Fruit fly (Drosophila melanogaster) whole organism, embryonic: ENCODE measurements around the gene CG10301.

Experiments used
- Atf-2 ChIP-seq: fragments of 200-800 bp; sonication (Bioruptor generic); optimal IDR thresholded peaks from 2 replicates; lab custom pipeline; 2016; ENCODE audit warnings: missing biosample characterization, missing genetic modification characterization
- CG11247 ChIP-seq: fragments of 200-800 bp; sonication (Bioruptor generic); IDR thresholded peaks from 2 replicates; pipeline ENCODE4 v1.3.6; 2022; ENCODE audit warnings: missing biosample characterization, missing genetic modification characterization
- CG13775 ChIP-seq: fragments of 200-800 bp; sonication (Bioruptor generic); optimal IDR thresholded peaks from 3 replicates; lab custom pipeline; 2017; ENCODE audit warnings: missing biosample characterization, mild to moderate bottlenecking, missing genetic modification characterization
- CG15514 ChIP-seq: fragments of 200-800 bp; sonication (Bioruptor generic); optimal IDR thresholded peaks from 3 replicates; lab custom pipeline; 2017; ENCODE audit warnings: missing biosample characterization, missing genetic modification characterization, mild to moderate bottlenecking, moderate library complexity, missing genetic modification reagents
- CG16815 ChIP-seq: fragments of 200-800 bp; sonication (Bioruptor generic); optimal IDR thresholded peaks from 3 replicates; lab custom pipeline; 2017; ENCODE audit warnings: missing biosample characterization, mild to moderate bottlenecking, missing genetic modification characterization
- CG17829 ChIP-seq: fragments of 200-800 bp; optimal IDR thresholded peaks from 2 replicates; lab custom pipeline; 2019; ENCODE audit warnings: missing biosample characterization, mild to moderate bottlenecking, missing genetic modification characterization, moderate library complexity
- CG1832 ChIP-seq: fragments of 200-800 bp; sonication (Bioruptor generic); optimal IDR thresholded peaks from 2 replicates; lab custom pipeline; 2017; ENCODE audit warnings: missing biosample characterization, mild to moderate bottlenecking, missing genetic modification characterization, inconsistent platforms
- CG2678 ChIP-seq: fragments of 200-800 bp; sonication (Bioruptor generic); optimal IDR thresholded peaks from 3 replicates; lab custom pipeline; 2019; ENCODE audit warnings: missing biosample characterization, mild to moderate bottlenecking, missing genetic modification characterization, moderate library complexity
- CG2712 ChIP-seq: fragments of 200-800 bp; optimal IDR thresholded peaks from 3 replicates; lab custom pipeline; 2019; ENCODE audit warnings: missing biosample characterization, mild to moderate bottlenecking, missing genetic modification characterization, moderate library complexity
- CG31388 ChIP-seq: fragments of 200-800 bp; sonication (Bioruptor generic); optimal IDR thresholded peaks from 2 replicates; lab custom pipeline; 2016; ENCODE audit warnings: missing biosample characterization, missing genetic modification characterization
- CG3726 ChIP-seq: fragments of 200-800 bp; sonication (Bioruptor generic); IDR thresholded peaks from 3 replicates; pipeline ENCODE4, ENCODE4 v1.3.6; 2022; ENCODE audit warnings: missing biosample characterization, missing genetic modification characterization
- CG4328 ChIP-seq: fragments of 200-800 bp; sonication (Bioruptor generic); optimal IDR thresholded peaks from 3 replicates; lab custom pipeline; 2017; ENCODE audit warnings: missing biosample characterization, missing genetic modification reagents, missing genetic modification characterization
- CG4404 ChIP-seq: fragments of 200-800 bp; sonication (Bioruptor generic); IDR thresholded peaks from 2 replicates; pipeline ENCODE4 v1.3.6; 2022; ENCODE audit warnings: missing biosample characterization, missing genetic modification characterization
- CG4617 ChIP-seq: fragments of 200-800 bp; sonication (Bioruptor generic); optimal IDR thresholded peaks from 3 replicates; lab custom pipeline; 2016; ENCODE audit warnings: missing biosample characterization, missing genetic modification characterization, borderline replicate concordance
- CG4707 ChIP-seq: fragments of 200-800 bp; sonication (Bioruptor generic); optimal IDR thresholded peaks from 2 replicates; lab custom pipeline; 2018; ENCODE audit warnings: missing biosample characterization, mild to moderate bottlenecking, missing genetic modification characterization, moderate library complexity
- CG5245 ChIP-seq: fragments of 200-800 bp; sonication (Bioruptor generic); optimal IDR thresholded peaks from 3 replicates; lab custom pipeline; 2016; ENCODE audit warnings: missing biosample characterization, missing genetic modification characterization
- CG6272 ChIP-seq: fragments of 200-800 bp; sonication (Bioruptor generic); IDR thresholded peaks from 2 replicates; pipeline ENCODE4 v1.3.6; 2022; ENCODE audit warnings: missing biosample characterization, missing genetic modification characterization
- CG6813 ChIP-seq: fragments of 200-800 bp; sonication (Bioruptor generic); optimal IDR thresholded peaks from 2 replicates; lab custom pipeline; 2017; ENCODE audit warnings: missing biosample characterization, missing genetic modification characterization, mild to moderate bottlenecking, moderate library complexity, missing genetic modification reagents
- CG9609 ChIP-seq: fragments of 200-800 bp; sonication (Bioruptor generic); optimal IDR thresholded peaks from 3 replicates; lab custom pipeline; 2016; ENCODE audit warnings: missing biosample characterization, missing genetic modification characterization
- CG9876 ChIP-seq: fragments of 200-800 bp; sonication (Bioruptor generic); optimal IDR thresholded peaks from 2 replicates; lab custom pipeline; 2016; ENCODE audit warnings: missing biosample characterization, missing genetic modification characterization
- Dbx ChIP-seq: fragments of 200-800 bp; sonication (Bioruptor generic); IDR thresholded peaks from 3 replicates; pipeline ENCODE4 v1.3.6; 2022; ENCODE audit warnings: missing biosample characterization, missing genetic modification characterization
- Dip3 ChIP-seq: fragments of 200-800 bp; sonication (Bioruptor generic); optimal IDR thresholded peaks from 3 replicates; lab custom pipeline; 2016; ENCODE audit warnings: missing biosample characterization, missing genetic modification characterization
- Eip74EF ChIP-seq, 2 experiments: fragments of 200-800 bp in 1 of 2; fragments of >200 bp in 1 of 2; sonication (Bioruptor generic) in 1 of 2; optimal IDR thresholded peaks; 2 replicates each; lab custom pipeline; 2017 to 2019; ENCODE audit warnings: missing biosample characterization in 2 of 2, missing genetic modification characterization in 2 of 2, mild to moderate bottlenecking in 1 of 2, moderate library complexity in 1 of 2
- HLH4C ChIP-seq: fragments of 200-800 bp; sonication (Bioruptor generic); IDR thresholded peaks from 3 replicates; pipeline ENCODE4 v1.3.6; 2022; ENCODE audit warnings: missing biosample characterization, missing genetic modification characterization; ENCODE audit not compliant: partially characterized antibody
- Lpt ChIP-seq: fragments of >200 bp; optimal IDR thresholded peaks from 2 replicates; lab custom pipeline; 2018; ENCODE audit warnings: missing biosample characterization, missing genetic modification characterization
- Mes4 ChIP-seq: fragments of 200-800 bp; sonication (Bioruptor generic); optimal IDR thresholded peaks from 2 replicates; lab custom pipeline; 2016; ENCODE audit warnings: missing biosample characterization, missing genetic modification characterization
- Neu2 ChIP-seq: fragments of 200-800 bp; sonication (Bioruptor generic); optimal IDR thresholded peaks from 3 replicates; lab custom pipeline; 2016; ENCODE audit warnings: missing biosample characterization, missing genetic modification characterization, borderline replicate concordance
- Nf-YC ChIP-seq: fragments of 200-800 bp; optimal IDR thresholded peaks from 3 replicates; lab custom pipeline; 2019; ENCODE audit warnings: missing biosample characterization, mild to moderate bottlenecking, missing genetic modification characterization, moderate library complexity
- Opbp ChIP-seq: fragments of 200-800 bp; sonication (Bioruptor generic); IDR thresholded peaks from 3 replicates; pipeline ENCODE4 v1.3.6; 2022; ENCODE audit warnings: missing biosample characterization, missing genetic modification characterization; ENCODE audit not compliant: partially characterized antibody
- Optix ChIP-seq: fragments of 200-800 bp; sonication (Bioruptor generic); IDR thresholded peaks from 3 replicates; pipeline ENCODE4 v1.3.6; 2022; ENCODE audit warnings: missing biosample characterization, missing genetic modification characterization
- PHDP ChIP-seq: fragments of 200-800 bp; sonication (Bioruptor generic); optimal IDR thresholded peaks from 3 replicates; lab custom pipeline; 2018; ENCODE audit warnings: missing biosample characterization, mild to moderate bottlenecking, missing genetic modification characterization, moderate library complexity
- Six4 ChIP-seq: fragments of 200-800 bp; sonication (Bioruptor generic); optimal IDR thresholded peaks from 2 replicates; lab custom pipeline; 2016; ENCODE audit warnings: missing biosample characterization, missing genetic modification characterization
- Vsx1 ChIP-seq: fragments of 200-800 bp; sonication (Bioruptor generic); optimal IDR thresholded peaks from 2 replicates; lab custom pipeline; 2017; ENCODE audit warnings: missing biosample characterization, mild to moderate bottlenecking, missing genetic modification characterization, missing genetic modification reagents
- cas ChIP-seq: fragments of 200-800 bp; sonication (Bioruptor generic); IDR thresholded peaks from 2 replicates; pipeline ENCODE4 v1.3.6; 2022; ENCODE audit warnings: missing biosample characterization, missing genetic modification characterization
- chm ChIP-seq: fragments of 200-800 bp; sonication (Bioruptor generic); IDR thresholded peaks from 2 replicates; pipeline ENCODE4 v1.3.6; 2022; ENCODE audit warnings: missing biosample characterization, missing genetic modification characterization
- dmrt99B ChIP-seq: fragments of 200-800 bp; sonication (Bioruptor generic); optimal IDR thresholded peaks from 2 replicates; lab custom pipeline; 2018; ENCODE audit warnings: missing biosample characterization, mild to moderate bottlenecking, missing genetic modification characterization, moderate library complexity
- eyg ChIP-seq: fragments of 200-800 bp; sonication (Bioruptor generic); optimal IDR thresholded peaks from 3 replicates; lab custom pipeline; 2016; ENCODE audit warnings: missing biosample characterization, missing genetic modification characterization
- ftz-f1 ChIP-seq: fragments of 200-800 bp; sonication (Bioruptor generic); optimal IDR thresholded peaks from 2 replicates; lab custom pipeline; 2016; ENCODE audit warnings: missing biosample characterization, missing genetic modification characterization
- gsb-n ChIP-seq: fragments of 200-800 bp; sonication (Bioruptor generic); optimal IDR thresholded peaks from 3 replicates; lab custom pipeline; 2018; ENCODE audit warnings: missing biosample characterization, mild to moderate bottlenecking, missing genetic modification characterization
- hth ChIP-seq: fragments of >200 bp; optimal IDR thresholded peaks from 2 replicates; lab custom pipeline; 2017; ENCODE audit warnings: inconsistent platforms
- lab ChIP-seq: fragments of 200-800 bp; sonication (Bioruptor generic); optimal IDR thresholded peaks from 3 replicates; lab custom pipeline; 2017; ENCODE audit warnings: missing biosample characterization, missing genetic modification characterization, mild to moderate bottlenecking, moderate library complexity, missing genetic modification reagents
- lov ChIP-seq, 2 experiments: fragments of 200-800 bp in 1 of 2; fragments of >200 bp in 1 of 2; sonication (Bioruptor generic) in 1 of 2; IDR thresholded peaks in 1 of 2; optimal IDR thresholded peaks in 1 of 2; 2 replicates in 1 of 2; 3 replicates in 1 of 2; pipeline versions ENCODE4 v1.3.6 to Lab custom; 2017 to 2022; ENCODE audit warnings: missing biosample characterization in 1 of 2, missing genetic modification characterization in 1 of 2
- pnt ChIP-seq: fragments of 200-800 bp; sonication (Bioruptor generic); optimal IDR thresholded peaks from 3 replicates; lab custom pipeline; 2016; ENCODE audit warnings: missing biosample characterization, missing genetic modification characterization
- sob ChIP-seq: fragments of 200-800 bp; sonication (Bioruptor generic); IDR thresholded peaks from 2 replicates; pipeline ENCODE4 v1.3.6; 2022; ENCODE audit warnings: missing biosample characterization, missing genetic modification characterization
- ssp ChIP-seq: fragments of 200-800 bp; sonication (Bioruptor generic); IDR thresholded peaks from 2 replicates; pipeline ENCODE4 v1.3.6; 2022; ENCODE audit warnings: missing biosample characterization, missing genetic modification characterization
- tll ChIP-seq, 2 experiments: fragments of 200-800 bp in 1 of 2; fragments of >200 bp in 1 of 2; sonication (Bioruptor generic) in 1 of 2; optimal IDR thresholded peaks; 2 replicates each; lab custom pipeline; 2017 to 2019; ENCODE audit warnings: missing biosample characterization in 2 of 2, missing genetic modification characterization in 2 of 2, mild to moderate bottlenecking in 1 of 2, moderate library complexity in 1 of 2
- z ChIP-seq: fragments of 200-800 bp; sonication (Bioruptor generic); IDR thresholded peaks from 3 replicates; pipeline ENCODE4 v1.3.6; 2022; ENCODE audit warnings: missing biosample characterization, missing genetic modification characterization
- zen2 ChIP-seq: fragments of 200-800 bp; sonication (Bioruptor generic); IDR thresholded peaks from 3 replicates; pipeline ENCODE4 v1.3.6; 2022; ENCODE audit warnings: missing biosample characterization, missing genetic modification characterization; ENCODE audit not compliant: partially characterized antibody

The CG10301 gene

DNA sequence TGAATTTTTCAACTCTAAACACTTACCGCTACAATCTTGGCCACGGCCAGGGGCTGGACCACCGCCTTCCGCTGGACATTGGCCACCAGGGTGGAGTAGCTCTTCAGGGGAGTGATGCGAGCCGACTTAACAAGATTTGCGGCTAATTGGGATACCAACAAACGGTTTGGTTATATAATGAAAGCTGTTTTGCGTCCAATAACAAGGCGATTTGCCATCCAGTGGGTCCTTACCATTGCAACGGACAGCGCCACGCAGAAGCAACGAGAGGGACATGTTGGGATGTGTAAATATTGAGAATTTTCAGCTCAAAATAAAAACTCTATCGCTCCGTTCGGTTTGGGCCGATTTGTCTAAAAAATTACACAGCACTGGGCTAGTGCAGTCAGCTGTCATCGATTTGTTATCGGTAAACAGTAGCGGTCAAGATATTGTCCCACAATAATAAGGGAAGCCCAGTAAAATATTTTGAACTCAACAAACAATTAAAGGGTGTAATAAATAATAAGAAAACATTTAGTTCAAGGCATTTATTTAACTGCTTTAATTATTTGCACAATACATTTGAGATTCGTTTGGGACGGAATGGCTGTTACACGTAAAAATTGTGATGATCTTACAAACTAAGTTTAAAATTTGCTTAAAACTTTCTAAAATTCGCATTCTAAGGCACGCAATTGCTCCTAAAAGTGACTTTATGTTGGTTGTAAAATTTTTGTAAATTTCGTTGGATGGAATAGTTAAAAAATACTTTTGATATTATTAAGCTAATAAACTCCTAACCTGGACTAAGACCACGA is 50.5 kb downstream of the CG10301 start, which contains the start of gene SdhD (continued):
- TF ChIP-seq Neu2 (GFP tag; lab: Kevin White, UChicago) (peak; percentile 66), PHDP (tag; lab: Kevin White, UChicago) (peak; percentile 22), tll (GFP tag; optimal IDR thresholded peaks at IDR 0.05; lab: Kevin White, UChicago) (no peak), CG4707 (GFP tag; lab: Kevin White, UChicago) (no peak), CG17829 (peak; percentile 9), Atf-2 (GFP tag; lab: Kevin White, UChicago) (no peak), cas (no peak), sob (GFP tag; lab: Robert Waterston, UW) (peak; percentile 40; the same call in 1 of the 2 replicates), Dip3 (GFP tag; lab: Kevin White, UChicago) (no peak), CG4617 (GFP tag; lab: Kevin White, UChicago) (peak; percentile 77), gsb-n (no peak), ssp (GFP tag; lab: Robert Waterston, UW) (no peak), Six4 (GFP tag; lab: Kevin White, UChicago) (no peak), Optix (no peak), Nf-YC (tag; lab: Kevin White, UChicago) (no peak), zen2 (GFP tag; lab: Robert Waterston, UW) (no peak; the same call in 2 of the 3 replicates), pnt (GFP tag; lab: Kevin White, UChicago) (no peak), eyg (GFP tag; lab: Kevin White, UChicago) (no peak), CG1832 (GFP tag; lab: Kevin White, UChicago) (no peak), lov (optimal IDR thresholded peaks at IDR 0.05; lab: Kevin White, UChicago) (no peak), lov (GFP tag; IDR thresholded peaks at IDR 0.05; lab: Robert Waterston, UW) (no peak), dmrt99B (tag; lab: Kevin White, UChicago) (peak; percentile 12), Eip74EF (GFP tag; optimal IDR thresholded peaks at IDR 0.05; lab: Kevin White, UChicago) (no peak), CG9876 (GFP tag; lab: Kevin White, UChicago) (no peak), CG5245 (no peak), CG11247 (GFP tag; lab: Robert Waterston, UW) (no peak), Vsx1 (GFP tag; lab: Kevin White, UChicago) (peak; percentile 46), ftz-f1 (GFP tag; lab: Kevin White, UChicago) (no peak), CG13775 (no peak), Dbx (GFP tag; lab: Robert Waterston, UW) (peak; percentile 25; the same call in 1 of the 3 replicates), Lpt (GFP tag; lab: Kevin White, UChicago) (no peak), Mes4 (GFP tag; lab: Kevin White, UChicago) (no peak), CG9609 (GFP tag; lab: Kevin White, UChicago) (no peak), CG4328 (GFP tag; lab: Kevin White, UChicago) (no peak), CG3726 (GFP tag; lab: Robert Waterston, UW) (no peak), CG4404 (GFP tag; lab: Robert Waterston, UW) (no peak), hth (lab: Kevin White, UChicago) (no peak), chm (GFP tag; lab: Robert Waterston, UW) (no peak), HLH4C (GFP tag; lab: Robert Waterston, UW) (peak; percentile 63), CG6813 (no peak), CG2678 (peak; percentile 28), Opbp (GFP tag; lab: Robert Waterston, UW) (peak; percentile 58; the same call in 2 of the 3 replicates), z (GFP tag; lab: Robert Waterston, UW) (no peak), CG15514 (GFP tag; lab: Kevin White, UChicago) (peak; percentile 56), CG2712 (tag; lab: Kevin White, UChicago) (peak; percentile 24), CG16815 (GFP tag; lab: Kevin White, UChicago) (no peak), CG6272 (GFP tag; lab: Robert Waterston, UW) (no peak), CG31388 (GFP tag; lab: Kevin White, UChicago) (no peak), lab (GFP tag; lab: Kevin White, UChicago) (peak; percentile 50)
